Worm (Caenorhabditis elegans) whole organism, L4 larva: Measurements from ENCODE around the gene C48B4.6.

Experiments used
- T26A8.4 ChIP-seq: fragments of 200-800 bp; sonication (Bioruptor generic); IDR thresholded peaks from 2 replicates; pipeline ENCODE4 v1.3.6; 2022; ENCODE audit warnings: missing genetic modification characterization, missing compliant biosample characterization
- ZK546.5 ChIP-seq, 2 experiments: sonication (generic microtip); optimal IDR thresholded peaks; 2 replicates each; lab custom pipeline; 2017; ENCODE audit warnings: missing biosample characterization in 2 of 2, missing genetic modification characterization in 2 of 2
- ama-1 ChIP-seq: fragments of 150-350 bp; optimal IDR thresholded peaks from 2 replicates; lab custom pipeline; 2014; ENCODE audit warnings: inconsistent platforms, mixed read lengths
- nhr-41 ChIP-seq: fragments of 200-800 bp; sonication (Bioruptor generic); IDR thresholded peaks from 2 replicates; pipeline ENCODE4 v1.3.6; 2022; ENCODE audit warnings: missing genetic modification reagents, missing genetic modification characterization, missing compliant biosample characterization

ce11 chrIII:9558463-9558862, at the start of gene C48B4.6:
- TF ChIP-seq ZK546.5 (tag; optimal IDR thresholded peaks at IDR 0.05; lab: Kevin White, UChicago) (no peak), T26A8.4 (GFP tag; lab: Robert Waterston, UW) (no peak), nhr-41 (GFP tag; lab: Robert Waterston, UW) (no peak), ama-1 (no peak)
